Worm (Caenorhabditis elegans) whole organism, late embryonic: ENCODE data around the gene cpsf-4.

Experiments used
- K09A11.1 ChIP-seq: sonication (generic microtip); optimal IDR thresholded peaks from 2 replicates; lab custom pipeline; 2017; ENCODE audit warnings: antibody characterized with exemption, mild to moderate bottlenecking, missing genetic modification characterization, missing compliant biosample characterization; ENCODE audit not compliant: insufficient read depth
- ama-1 ChIP-seq: fragments of 150-350 bp; optimal IDR thresholded peaks from 2 replicates; lab custom pipeline; 2014
- ceh-19 ChIP-seq: fragments of 200-800 bp; sonication (Bioruptor generic); optimal IDR thresholded peaks from 2 replicates; lab custom pipeline; 2018; ENCODE audit warnings: mild to moderate bottlenecking, missing genetic modification characterization, missing compliant biosample characterization
- ceh-31 ChIP-seq: sonication (generic microtip); optimal IDR thresholded peaks from 2 replicates; lab custom pipeline; 2016; ENCODE audit warnings: missing genetic modification characterization, missing compliant biosample characterization
- che-1 ChIP-seq: sonication (generic microtip); optimal IDR thresholded peaks from 2 replicates; lab custom pipeline; 2016; ENCODE audit warnings: mild to moderate bottlenecking, missing genetic modification characterization, missing compliant biosample characterization
- dve-1 ChIP-seq: sonication (generic microtip); optimal IDR thresholded peaks from 2 replicates; lab custom pipeline; 2017; ENCODE audit warnings: antibody characterized with exemption, mild to moderate bottlenecking, missing genetic modification characterization, missing compliant biosample characterization
- hlh-6 ChIP-seq: sonication (generic microtip); optimal IDR thresholded peaks from 2 replicates; lab custom pipeline; 2016; ENCODE audit warnings: missing genotype, missing genetic modification characterization, missing compliant biosample characterization
- lin-11 ChIP-seq: fragments of 200-800 bp; sonication (Bioruptor generic); optimal IDR thresholded peaks from 2 replicates; lab custom pipeline; 2018; ENCODE audit warnings: mild to moderate bottlenecking, missing genetic modification characterization, missing compliant biosample characterization
- nfya-1 ChIP-seq: sonication (generic microtip); optimal IDR thresholded peaks from 2 replicates; lab custom pipeline; 2017; ENCODE audit warnings: missing genetic modification characterization, mild to moderate bottlenecking, missing compliant biosample characterization, antibody characterized with exemption, moderate library complexity
- nhr-11 ChIP-seq: fragments of 150-350 bp; optimal IDR thresholded peaks from 2 replicates; lab custom pipeline; 2014; ENCODE audit warnings: missing biosample characterization, missing genetic modification characterization
- pha-4 ChIP-seq: fragments of 150-350 bp; optimal IDR thresholded peaks from 2 replicates; lab custom pipeline; 2018; ENCODE audit warnings: missing biosample characterization, missing genetic modification reagents, missing genetic modification characterization
- tbx-7 ChIP-seq: sonication (generic microtip); optimal IDR thresholded peaks from 2 replicates; lab custom pipeline; 2016; ENCODE audit warnings: missing genotype, missing genetic modification characterization, missing compliant biosample characterization
- unc-55 ChIP-seq: sonication (generic microtip); optimal IDR thresholded peaks from 2 replicates; lab custom pipeline; 2017; ENCODE audit warnings: missing biosample characterization, missing genetic modification reagents, missing genetic modification characterization

DNA sequence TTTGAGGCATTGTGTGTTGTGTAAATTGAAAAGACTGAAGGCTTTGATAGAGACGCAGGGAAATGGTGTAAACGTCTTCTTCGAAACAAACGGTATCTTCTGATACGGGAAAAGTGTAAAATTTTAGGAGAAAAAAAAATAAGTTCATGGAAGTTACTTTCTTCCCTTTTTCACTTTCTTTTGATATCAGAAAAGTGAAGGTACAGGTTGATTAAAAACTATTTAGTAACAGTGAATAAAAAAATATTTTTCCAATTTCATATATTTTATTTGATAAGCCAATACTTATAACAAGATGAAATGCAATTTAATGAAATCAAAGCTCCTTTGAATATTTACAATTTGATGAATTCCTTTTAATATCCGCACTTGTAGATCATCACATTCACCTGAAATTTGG is 17.1 kb upstream of the cpsf-4 start, which contains the start of gene col-129:
- TF ChIP-seq ceh-19 (GFP tag; lab: Kevin White, UChicago) (no peak), ceh-31 (tag; lab: Kevin White, UChicago) (no peak), unc-55 (GFP tag; lab: Kevin White, UChicago) (no peak), ama-1 (no peak), K09A11.1 (tag; lab: Kevin White, UChicago) (no peak), nfya-1 (tag; lab: Kevin White, UChicago) (no peak), pha-4 (no peak), tbx-7 (no peak), hlh-6 (tag; lab: Kevin White, UChicago) (no peak), lin-11 (tag; lab: Kevin White, UChicago) (no peak), che-1 (tag; lab: Kevin White, UChicago) (no peak), dve-1 (tag; lab: Kevin White, UChicago) (no peak), nhr-11 (tag; lab: Kevin White, UChicago) (no peak)
